Worm (Caenorhabditis elegans): ENCODE results near the gene T01B7.13.

T01B7.13 gene

DNA sequence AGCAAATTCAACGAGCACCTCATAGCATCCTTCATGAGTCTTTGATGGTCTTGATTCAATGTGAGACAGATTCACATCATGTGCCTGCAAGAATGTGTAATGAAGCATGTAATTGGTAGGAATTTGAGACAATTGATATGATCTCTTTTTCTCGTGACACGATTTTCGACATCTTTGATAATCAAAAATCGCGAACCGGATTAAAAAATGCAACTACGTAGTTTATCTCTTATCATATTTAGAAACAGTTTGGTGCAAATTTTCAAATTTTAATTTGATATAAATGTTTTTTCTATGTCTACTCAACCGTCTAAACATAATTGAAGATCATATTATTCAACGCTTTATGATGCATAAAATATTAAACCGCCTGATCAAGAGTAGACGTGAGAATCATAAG lies 49.1 kb downstream of the T01B7.13 start:
- TF ChIP-seq ceh-14 (tag; optimal IDR thresholded peaks at IDR 0.05) (no peak), hlh-30 (tag; optimal IDR thresholded peaks at IDR 0.05; ENCODE audit: insufficient read depth) (no peak), pha-4 (tag; optimal IDR thresholded peaks at IDR 0.05) (no peak), nhr-11 (tag; optimal IDR thresholded peaks at IDR 0.05) (no peak), hlh-8 (tag; optimal IDR thresholded peaks at IDR 0.05) (no peak), C08G9.2 (tag; optimal IDR thresholded peaks at IDR 0.05) (no peak), ets-4 (tag; optimal IDR thresholded peaks at IDR 0.05) (no peak), rnt-1 (tag; optimal IDR thresholded peaks at IDR 0.05) (no peak), K09A11.1 (tag; optimal IDR thresholded peaks at IDR 0.05; ENCODE audit: insufficient read depth) (no peak), hlh-6 (tag; optimal IDR thresholded peaks at IDR 0.05) (no peak)

DNA sequence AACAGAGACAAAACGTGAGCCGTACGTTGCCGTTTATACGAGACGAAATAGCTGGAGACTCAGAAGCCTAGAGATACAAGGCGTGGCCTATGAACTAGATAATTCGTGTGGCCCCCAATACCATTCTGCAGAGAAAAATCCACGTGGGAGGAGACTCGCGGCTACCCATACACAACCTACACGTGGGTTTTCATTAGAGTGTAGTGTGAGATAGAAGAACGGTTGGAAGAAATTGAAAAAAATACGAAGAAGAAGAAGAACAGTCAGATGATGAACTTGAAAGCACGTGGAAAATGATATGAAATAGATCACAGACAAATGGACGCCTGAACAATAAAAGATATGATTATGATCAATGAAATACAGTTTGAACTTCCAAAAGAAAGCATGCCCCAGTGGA lies 49.9 kb downstream of the T01B7.13 start:
- TF ChIP-seq rnt-1 (tag; optimal IDR thresholded peaks at IDR 0.05), result no peak
- no peak for TF ChIP-seq pros-1 (tag; optimal IDR thresholded peaks at IDR 0.05)
- TF ChIP-seq sox-4 (tag; optimal IDR thresholded peaks at IDR 0.05), result no peak
- no peak for TF ChIP-seq fkh-6 (tag; optimal IDR thresholded peaks at IDR 0.05)
- no peak for TF ChIP-seq tbx-2 (tag; optimal IDR thresholded peaks at IDR 0.05)
- no peak for TF ChIP-seq lim-6 (tag; optimal IDR thresholded peaks at IDR 0.05)
- TF ChIP-seq elt-4 (tag; optimal IDR thresholded peaks at IDR 0.05), result no peak
- TF ChIP-seq sdc-2 (tag; optimal IDR thresholded peaks at IDR 0.05), result no peak
- TF ChIP-seq nhr-11 (tag; optimal IDR thresholded peaks at IDR 0.05), result no peak
- no peak for TF ChIP-seq tbx-7 (tag; optimal IDR thresholded peaks at IDR 0.05)
- TF ChIP-seq C08G9.2 (tag; optimal IDR thresholded peaks at IDR 0.05), result no peak
- no peak for TF ChIP-seq elt-2 (tag; optimal IDR thresholded peaks at IDR 0.05)

Data from whole organism, late embryonic.